Fruit fly (Drosophila melanogaster): ENCODE results near the gene CG43999.

DNA sequence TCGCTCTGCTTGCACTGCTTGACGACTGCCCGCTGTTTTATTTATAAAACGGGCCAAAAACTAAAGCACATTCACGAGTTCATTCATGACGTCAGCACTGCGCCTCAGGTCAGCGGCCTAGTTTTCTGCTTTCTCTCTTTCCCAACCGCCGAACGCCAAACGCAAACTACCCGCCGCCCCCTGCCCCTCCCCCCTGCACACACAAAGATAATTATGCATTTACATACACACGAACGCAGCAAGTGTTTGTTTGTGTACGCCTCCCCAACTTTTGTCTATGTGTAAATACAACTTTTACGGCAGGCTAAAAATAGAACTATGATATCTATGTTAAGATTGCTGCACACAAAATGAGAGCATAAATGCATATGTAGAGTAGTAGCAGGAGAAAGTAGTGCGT lies 42.4 kb upstream of the CG43999 start:
- no peak for TF ChIP-seq CG7368 (GFP tag; optimal IDR thresholded peaks at IDR 0.05)
- TF ChIP-seq CG11762 (GFP tag; optimal IDR thresholded peaks at IDR 0.05; ENCODE audit: insufficient read depth), result no peak
- TF ChIP-seq pdm3 (GFP tag; optimal IDR thresholded peaks at IDR 0.05), result no peak
- no peak for TF ChIP-seq Ets21C (GFP tag; optimal IDR thresholded peaks at IDR 0.05)
- no peak for TF ChIP-seq Hr39 (GFP tag; optimal IDR thresholded peaks at IDR 0.05)
- TF ChIP-seq CG31627 (GFP tag; optimal IDR thresholded peaks at IDR 0.05), result no peak
- no peak for TF ChIP-seq CG11294 (GFP tag; IDR thresholded peaks at IDR 0.05)
- TF ChIP-seq ss (GFP tag; optimal IDR thresholded peaks at IDR 0.05), result no peak
- no peak for TF ChIP-seq Smox (GFP tag; optimal IDR thresholded peaks at IDR 0.05)
- TF ChIP-seq Sox102F (GFP tag; optimal IDR thresholded peaks at IDR 0.05), result no peak
- no peak for TF ChIP-seq acj6 (GFP tag; optimal IDR thresholded peaks at IDR 0.05)
